Fruit fly (Drosophila melanogaster): ENCODE results near the gene CG6040.

- TF ChIP-seq pan (optimal IDR thresholded peaks at IDR 0.05) (no peak), EcR (GFP tag; optimal IDR thresholded peaks at IDR 0.05) (no peak), psq (optimal IDR thresholded peaks at IDR 0.05) (no peak), Dll (optimal IDR thresholded peaks at IDR 0.05) (peak; percentile 94), usp (GFP tag; optimal IDR thresholded peaks at IDR 0.05) (no peak)
Observed at dm6 chr3R:19147511-19148239, 50.9 kb downstream of the CG6040 start, which contains the start of gene Ppcs.

Data from whole organism.